Fruit fly (Drosophila melanogaster) whole organism: ENCODE data around the gene robl62A.

Source experiments
- CG8478 ChIP-seq: fragments of >200 bp; optimal IDR thresholded peaks from 2 replicates; lab custom pipeline; 2018; ENCODE audit warnings: inconsistent platforms
- Dll ChIP-seq: fragments of >200 bp; optimal IDR thresholded peaks from 2 replicates; lab custom pipeline; 2017
- EcR ChIP-seq, 2 experiments: fragments of >200 bp; optimal IDR thresholded peaks; 2 replicates each; lab custom pipeline; 2017; ENCODE audit warnings: missing biosample characterization in 2 of 2, missing genetic modification characterization in 2 of 2, missing genetic modification reagents in 2 of 2
- pan ChIP-seq: fragments of >200 bp; optimal IDR thresholded peaks from 2 replicates; lab custom pipeline; 2017
- psq ChIP-seq: fragments of >200 bp; optimal IDR thresholded peaks from 2 replicates; lab custom pipeline; 2017
- usp ChIP-seq: fragments of >200 bp; optimal IDR thresholded peaks from 2 replicates; lab custom pipeline; 2017; ENCODE audit warnings: missing biosample characterization, missing genetic modification characterization, mixed read lengths

Gene robl62A

dm6 chr3L:1464465-1464864 is 13.0 kb upstream of the robl62A start:
- TF ChIP-seq EcR (GFP tag; optimal IDR thresholded peaks at IDR 0.05; lab: Kevin White, UChicago) = no peak
- no peak for TF ChIP-seq psq (lab: Kevin White, UChicago)
- TF ChIP-seq pan (lab: Kevin White, UChicago) = no peak
- no peak for TF ChIP-seq usp
- TF ChIP-seq Dll = no peak
- no peak for TF ChIP-seq CG8478 (lab: Kevin White, UChicago)

dm6 chr3L:1469241-1469640 is 8.2 kb upstream of the robl62A start:
- no peak for TF ChIP-seq usp
- no peak for TF ChIP-seq pan (lab: Kevin White, UChicago)
- TF ChIP-seq CG8478 (lab: Kevin White, UChicago) = no peak
- no peak for TF ChIP-seq psq (lab: Kevin White, UChicago)
- TF ChIP-seq EcR (GFP tag; optimal IDR thresholded peaks at IDR 0.05; lab: Kevin White, UChicago) = no peak
- no peak for TF ChIP-seq Dll

- TF ChIP-seq psq (lab: Kevin White, UChicago) = no peak
- TF ChIP-seq CG8478 (lab: Kevin White, UChicago) = no peak
- no peak for TF ChIP-seq EcR (GFP tag; optimal IDR thresholded peaks at IDR 0.05; lab: Kevin White, UChicago)
- TF ChIP-seq usp = no peak
- TF ChIP-seq pan (lab: Kevin White, UChicago) = no peak
- TF ChIP-seq Dll = no peak
Measured at dm6 chr3L:1471037-1471436, 6.4 kb upstream of the robl62A start.

dm6 chr3L:1471960-1472359 is 5.5 kb upstream of the robl62A start, which contains the start of gene Naa30B:
Gene Naa30B (minus strand): TSS chr3L:1472060.
- TF ChIP-seq psq (lab: Kevin White, UChicago) (no peak), usp (no peak), Dll (no peak), EcR (GFP tag; optimal IDR thresholded peaks at IDR 0.05; lab: Kevin White, UChicago) (no peak), pan (lab: Kevin White, UChicago) (no peak), CG8478 (lab: Kevin White, UChicago) (no peak)

dm6 chr3L:1475157-1475556 is 2.3 kb upstream of the robl62A start, which contains the start of gene Ptp61F:
Gene Ptp61F (minus strand): TSS chr3L:1475257.
- no peak for TF ChIP-seq usp
- no peak for TF ChIP-seq pan (lab: Kevin White, UChicago)
- TF ChIP-seq Dll = no peak
- no peak for TF ChIP-seq EcR (GFP tag; optimal IDR thresholded peaks at IDR 0.05; lab: Kevin White, UChicago)
- no peak for TF ChIP-seq CG8478 (lab: Kevin White, UChicago)
- no peak for TF ChIP-seq psq (lab: Kevin White, UChicago)

- TF ChIP-seq CG8478 (lab: Kevin White, UChicago) = no peak
- no peak for TF ChIP-seq EcR (GFP tag; optimal IDR thresholded peaks at IDR 0.05; lab: Kevin White, UChicago)
- TF ChIP-seq Dll = no peak
- TF ChIP-seq pan (lab: Kevin White, UChicago) = no peak
- no peak for TF ChIP-seq psq (lab: Kevin White, UChicago)
Measured at dm6 chr3L:1478998-1479680, 1.7 kb downstream of the robl62A start.

- no peak for TF ChIP-seq psq (lab: Kevin White, UChicago)
- TF ChIP-seq EcR (GFP tag; optimal IDR thresholded peaks at IDR 0.05; lab: Kevin White, UChicago) = no peak
- no peak for TF ChIP-seq CG8478 (lab: Kevin White, UChicago)
- no peak for TF ChIP-seq Dll
- no peak for TF ChIP-seq pan (lab: Kevin White, UChicago)
Measured at dm6 chr3L:1484747-1485146, 7.3 kb downstream of the robl62A start.

- TF ChIP-seq Dll (no peak), CG8478 (lab: Kevin White, UChicago) (no peak), EcR (GFP tag; optimal IDR thresholded peaks at IDR 0.05; lab: Kevin White, UChicago) (no peak), psq (lab: Kevin White, UChicago) (no peak), usp (no peak), pan (lab: Kevin White, UChicago) (no peak)
Measured at dm6 chr3L:1488592-1489183, 11.3 kb downstream of the robl62A start.

dm6 chr3L:1489523-1489922 is 12.1 kb downstream of the robl62A start, which contains the start of gene stet:
Gene stet (minus strand): TSS chr3L:1489547.
- no peak for TF ChIP-seq psq (lab: Kevin White, UChicago)
- no peak for TF ChIP-seq CG8478 (lab: Kevin White, UChicago)
- no peak for TF ChIP-seq pan (lab: Kevin White, UChicago)
- no peak for TF ChIP-seq Dll
- TF ChIP-seq usp = no peak
- TF ChIP-seq EcR (GFP tag; optimal IDR thresholded peaks at IDR 0.05; lab: Kevin White, UChicago) = no peak

- TF ChIP-seq EcR (GFP tag; optimal IDR thresholded peaks at IDR 0.05; lab: Kevin White, UChicago) = no peak
- no peak for TF ChIP-seq pan (lab: Kevin White, UChicago)
- TF ChIP-seq psq (lab: Kevin White, UChicago) = no peak
- no peak for TF ChIP-seq Dll
- TF ChIP-seq usp = no peak
- TF ChIP-seq CG8478 (lab: Kevin White, UChicago) = no peak
Measured at dm6 chr3L:1495803-1496202, 18.4 kb downstream of the robl62A start.

- no peak for TF ChIP-seq psq (lab: Kevin White, UChicago)
- no peak for TF ChIP-seq CG8478 (lab: Kevin White, UChicago)
- no peak for TF ChIP-seq Dll
- no peak for TF ChIP-seq EcR (GFP tag; optimal IDR thresholded peaks at IDR 0.05; lab: Kevin White, UChicago)
- TF ChIP-seq usp = no peak
- no peak for TF ChIP-seq pan (lab: Kevin White, UChicago)
Measured at dm6 chr3L:1496408-1496807, 19.0 kb downstream of the robl62A start, which contains the start of gene CG12084. Gene CG12084 (minus strand): TSS chr3L:1496643.
